Fruit fly (Drosophila melanogaster): ENCODE measurements around the gene CG14834.

- TF ChIP-seq chn (GFP tag; optimal IDR thresholded peaks at IDR 0.05) (no peak), tx (GFP tag; optimal IDR thresholded peaks at IDR 0.05) (no peak)
Measured at dm6 chr3L:7380395-7380794, 33.5 kb upstream of the CG14834 start.
